Fruit fly (Drosophila melanogaster) whole organism, embryonic: ENCODE data around the gene Spase25.

Source experiments
- Abd-B ChIP-seq: fragments of 200-800 bp; sonication (Bioruptor generic); optimal IDR thresholded peaks from 2 replicates; lab custom pipeline; 2018; ENCODE audit warnings: missing biosample characterization, mild to moderate bottlenecking, missing genetic modification characterization, moderate library complexity
- Awh ChIP-seq: fragments of 200-800 bp; sonication (Bioruptor generic); IDR thresholded peaks from 2 replicates; pipeline ENCODE4, ENCODE4 v1.3.6; 2022; ENCODE audit warnings: missing biosample characterization, missing genetic modification characterization
- CG11560 ChIP-seq: fragments of 200-800 bp; sonication (Bioruptor generic); IDR thresholded peaks from 3 replicates; pipeline ENCODE4 v1.3.6; 2022; ENCODE audit warnings: missing biosample characterization, missing genetic modification characterization
- CG12942 ChIP-seq: fragments of 200-800 bp; sonication (Bioruptor generic); optimal IDR thresholded peaks from 3 replicates; lab custom pipeline; 2016; ENCODE audit warnings: missing biosample characterization, missing genetic modification characterization
- CG14014 ChIP-seq: fragments of 200-800 bp; sonication (Bioruptor generic); IDR thresholded peaks from 2 replicates; pipeline ENCODE4 v1.3.6; 2022; ENCODE audit warnings: missing biosample characterization, missing genetic modification characterization
- CG15696 ChIP-seq: fragments of 200-800 bp; sonication (Bioruptor generic); optimal IDR thresholded peaks from 2 replicates; lab custom pipeline; 2019; ENCODE audit warnings: missing biosample characterization, mild to moderate bottlenecking, missing genetic modification characterization, moderate library complexity
- CG17186 ChIP-seq: fragments of 200-800 bp; sonication (Bioruptor generic); optimal IDR thresholded peaks from 3 replicates; lab custom pipeline; 2017; ENCODE audit warnings: missing biosample characterization, missing genetic modification reagents, missing genetic modification characterization
- CG18011 ChIP-seq: fragments of 200-800 bp; sonication (Bioruptor generic); optimal IDR thresholded peaks from 2 replicates; lab custom pipeline; 2017; ENCODE audit warnings: missing biosample characterization, missing genetic modification characterization, mild to moderate bottlenecking, moderate library complexity, missing genotype
- CG2120 ChIP-seq: fragments of 200-800 bp; sonication (Bioruptor generic); optimal IDR thresholded peaks from 3 replicates; lab custom pipeline; 2016; ENCODE audit warnings: missing biosample characterization, missing genetic modification characterization
- CG4360 ChIP-seq: fragments of 200-800 bp; sonication (Bioruptor generic); IDR thresholded peaks from 2 replicates; pipeline ENCODE4 v1.3.6; 2022; ENCODE audit warnings: missing biosample characterization, missing genetic modification characterization
- CG4617 ChIP-seq: fragments of 200-800 bp; sonication (Bioruptor generic); optimal IDR thresholded peaks from 3 replicates; lab custom pipeline; 2016; ENCODE audit warnings: missing biosample characterization, missing genetic modification characterization, borderline replicate concordance
- CG6813 ChIP-seq: fragments of 200-800 bp; sonication (Bioruptor generic); optimal IDR thresholded peaks from 2 replicates; lab custom pipeline; 2017; ENCODE audit warnings: missing biosample characterization, missing genetic modification characterization, mild to moderate bottlenecking, moderate library complexity, missing genetic modification reagents
- CG8089 ChIP-seq: fragments of 200-800 bp; sonication (Bioruptor generic); optimal IDR thresholded peaks from 3 replicates; lab custom pipeline; 2016; ENCODE audit warnings: missing biosample characterization, missing genetic modification characterization
- CG8281 ChIP-seq: fragments of 200-800 bp; sonication (Bioruptor generic); optimal IDR thresholded peaks from 2 replicates; lab custom pipeline; 2018; ENCODE audit warnings: missing biosample characterization, mild to moderate bottlenecking, missing genetic modification characterization, moderate library complexity
- CG9817 ChIP-seq: fragments of 200-800 bp; sonication (Bioruptor generic); optimal IDR thresholded peaks from 2 replicates; lab custom pipeline; 2018; ENCODE audit warnings: missing biosample characterization, mild to moderate bottlenecking, missing genetic modification characterization, moderate library complexity
- Dip2 ChIP-seq: fragments of 200-800 bp; sonication (Bioruptor generic); IDR thresholded peaks from 2 replicates; pipeline ENCODE4 v1.3.6; 2022; ENCODE audit warnings: missing biosample characterization, missing genetic modification characterization
- ERR ChIP-seq: fragments of 200-800 bp; sonication (Bioruptor generic); optimal IDR thresholded peaks from 2 replicates; lab custom pipeline; 2016; ENCODE audit warnings: missing biosample characterization, missing genetic modification characterization
- Gsc ChIP-seq: fragments of 200-800 bp; sonication (Bioruptor generic); IDR thresholded peaks from 2 replicates; pipeline ENCODE4 v1.3.6; 2022; ENCODE audit warnings: missing biosample characterization, missing genetic modification characterization
- HLH4C ChIP-seq: fragments of 200-800 bp; sonication (Bioruptor generic); IDR thresholded peaks from 3 replicates; pipeline ENCODE4 v1.3.6; 2022; ENCODE audit warnings: missing biosample characterization, missing genetic modification characterization; ENCODE audit not compliant: partially characterized antibody
- HLHmδ ChIP-seq: fragments of 200-800 bp; sonication (Bioruptor generic); optimal IDR thresholded peaks from 2 replicates; lab custom pipeline; 2018; ENCODE audit warnings: missing biosample characterization, mild to moderate bottlenecking, missing genetic modification characterization, moderate library complexity
- Lhr ChIP-seq: fragments of 200-800 bp; sonication (Bioruptor generic); optimal IDR thresholded peaks from 3 replicates; lab custom pipeline; 2017; ENCODE audit warnings: mild to moderate bottlenecking, missing biosample characterization, missing genetic modification reagents, missing genetic modification characterization
- Mad ChIP-seq: fragments of 200-800 bp; sonication (Bioruptor generic); optimal IDR thresholded peaks from 2 replicates; lab custom pipeline; 2016; ENCODE audit warnings: missing biosample characterization, missing genetic modification characterization
- Myb ChIP-seq: fragments of 200-800 bp; sonication (Bioruptor generic); optimal IDR thresholded peaks from 2 replicates; lab custom pipeline; 2016; ENCODE audit warnings: missing biosample characterization, missing genetic modification characterization
- NFAT ChIP-seq: fragments of 200-800 bp; sonication (Bioruptor generic); IDR thresholded peaks from 2 replicates; pipeline ENCODE4 v1.3.6; 2022; ENCODE audit warnings: missing biosample characterization, missing genetic modification characterization
- Nf-YC ChIP-seq: fragments of 200-800 bp; optimal IDR thresholded peaks from 3 replicates; lab custom pipeline; 2019; ENCODE audit warnings: missing biosample characterization, mild to moderate bottlenecking, missing genetic modification characterization, moderate library complexity
- NfI ChIP-seq: fragments of 200-800 bp; sonication (Bioruptor generic); optimal IDR thresholded peaks from 3 replicates; lab custom pipeline; 2018; ENCODE audit warnings: missing biosample characterization, mild to moderate bottlenecking, missing genetic modification characterization, moderate library complexity
- PHDP ChIP-seq: fragments of 200-800 bp; sonication (Bioruptor generic); optimal IDR thresholded peaks from 3 replicates; lab custom pipeline; 2018; ENCODE audit warnings: missing biosample characterization, mild to moderate bottlenecking, missing genetic modification characterization, moderate library complexity
- Pdp1 ChIP-seq, 2 experiments: fragments of 200-800 bp; sonication (Bioruptor generic); optimal IDR thresholded peaks; 3 replicates each; lab custom pipeline; 2016; ENCODE audit warnings: missing biosample characterization in 2 of 2, missing genetic modification characterization in 2 of 2, mild to moderate bottlenecking in 1 of 2, moderate library complexity in 1 of 2
- Trl ChIP-seq, 3 experiments: fragments of >200 bp in 2 of 3; fragments of 200-800 bp in 1 of 3; sonication (Bioruptor generic) in 1 of 3; optimal IDR thresholded peaks; 2 replicates in 1 of 3; 3 replicates in 2 of 3; lab custom pipeline; 2016 to 2017; ENCODE audit warnings: missing biosample characterization in 1 of 3, missing genetic modification characterization in 1 of 3
- Usf ChIP-seq: fragments of 200-800 bp; sonication (Bioruptor generic); optimal IDR thresholded peaks from 2 replicates; lab custom pipeline; 2017; ENCODE audit warnings: missing genotype, missing biosample characterization, missing genetic modification characterization
- bigmax ChIP-seq: fragments of 200-800 bp; sonication (Bioruptor generic); optimal IDR thresholded peaks from 2 replicates; lab custom pipeline; 2018; ENCODE audit warnings: missing biosample characterization, mild to moderate bottlenecking, missing genetic modification characterization
- chn ChIP-seq: fragments of 200-800 bp; sonication (Bioruptor generic); optimal IDR thresholded peaks from 2 replicates; lab custom pipeline; 2016; ENCODE audit warnings: missing biosample characterization, missing genetic modification characterization
- dan ChIP-seq: fragments of 200-800 bp; sonication (Bioruptor generic); IDR thresholded peaks from 2 replicates; pipeline ENCODE4 v1.3.6; 2022; ENCODE audit warnings: missing biosample characterization, missing genetic modification characterization
- dimm ChIP-seq: fragments of 200-800 bp; sonication (Bioruptor generic); IDR thresholded peaks from 2 replicates; pipeline ENCODE4 v1.3.6; 2022; ENCODE audit warnings: missing biosample characterization, missing genetic modification characterization
- dmrt11E ChIP-seq: fragments of 200-800 bp; sonication (Bioruptor generic); optimal IDR thresholded peaks from 3 replicates; lab custom pipeline; 2018; ENCODE audit warnings: missing biosample characterization, mild to moderate bottlenecking, missing genetic modification characterization, moderate library complexity
- ewg ChIP-seq: fragments of 200-800 bp; sonication (Bioruptor generic); optimal IDR thresholded peaks from 3 replicates; lab custom pipeline; 2017; ENCODE audit warnings: mild to moderate bottlenecking, missing biosample characterization, missing genetic modification reagents, missing genetic modification characterization
- gsb-n ChIP-seq: fragments of 200-800 bp; sonication (Bioruptor generic); optimal IDR thresholded peaks from 3 replicates; lab custom pipeline; 2018; ENCODE audit warnings: missing biosample characterization, mild to moderate bottlenecking, missing genetic modification characterization
- kay ChIP-seq: fragments of 200-800 bp; sonication (Bioruptor generic); optimal IDR thresholded peaks from 2 replicates; lab custom pipeline; 2016; ENCODE audit warnings: missing biosample characterization, missing genetic modification characterization
- lbe ChIP-seq: fragments of 200-800 bp; sonication (Bioruptor generic); optimal IDR thresholded peaks from 2 replicates; lab custom pipeline; 2016; ENCODE audit warnings: missing biosample characterization, mild to moderate bottlenecking, missing genetic modification characterization
- lov ChIP-seq, 2 experiments: fragments of 200-800 bp in 1 of 2; fragments of >200 bp in 1 of 2; sonication (Bioruptor generic) in 1 of 2; IDR thresholded peaks in 1 of 2; optimal IDR thresholded peaks in 1 of 2; 2 replicates in 1 of 2; 3 replicates in 1 of 2; pipeline versions ENCODE4 v1.3.6 to Lab custom; 2017 to 2022; ENCODE audit warnings: missing biosample characterization in 1 of 2, missing genetic modification characterization in 1 of 2
- maf-S ChIP-seq: fragments of 200-800 bp; sonication (Bioruptor generic); optimal IDR thresholded peaks from 2 replicates; lab custom pipeline; 2016; ENCODE audit warnings: missing biosample characterization, missing genetic modification characterization
- pros ChIP-seq: fragments of 200-800 bp; sonication (Bioruptor generic); optimal IDR thresholded peaks from 3 replicates; lab custom pipeline; 2019; ENCODE audit warnings: missing biosample characterization, mild to moderate bottlenecking, missing genetic modification characterization, moderate library complexity
- salm ChIP-seq: fragments of 200-800 bp; sonication (Bioruptor generic); optimal IDR thresholded peaks from 2 replicates; lab custom pipeline; 2018; ENCODE audit warnings: missing biosample characterization, mild to moderate bottlenecking, missing genetic modification characterization
- scrt ChIP-seq: fragments of 200-800 bp; sonication (Bioruptor generic); optimal IDR thresholded peaks from 2 replicates; lab custom pipeline; 2018; ENCODE audit warnings: missing biosample characterization, mild to moderate bottlenecking, missing genetic modification characterization, moderate library complexity
- sug ChIP-seq: fragments of 200-800 bp; optimal IDR thresholded peaks from 2 replicates; lab custom pipeline; 2019; ENCODE audit warnings: missing biosample characterization, mild to moderate bottlenecking, missing genetic modification characterization, moderate library complexity
- tup ChIP-seq: fragments of 200-800 bp; sonication (Bioruptor generic); optimal IDR thresholded peaks from 2 replicates; lab custom pipeline; 2016; ENCODE audit warnings: missing biosample characterization, mild to moderate bottlenecking, missing genetic modification characterization, moderate library complexity
- z ChIP-seq: fragments of 200-800 bp; sonication (Bioruptor generic); IDR thresholded peaks from 3 replicates; pipeline ENCODE4 v1.3.6; 2022; ENCODE audit warnings: missing biosample characterization, missing genetic modification characterization

Gene Spase25

dm6 chrX:11454189-11454882, 30.7 kb upstream of the Spase25 start, which contains the start of the genes Evi5 and HP5 (continued):
- TF ChIP-seq lov (optimal IDR thresholded peaks at IDR 0.05; lab: Kevin White, UChicago) (no peak), lov (GFP tag; IDR thresholded peaks at IDR 0.05; lab: Robert Waterston, UW) (no peak), CG8281 (tag; lab: Kevin White, UChicago) (peak; percentile 9), Abd-B (GFP tag; lab: Kevin White, UChicago) (peak; percentile 91), CG2120 (GFP tag; lab: Kevin White, UChicago) (peak; percentile 66), Lhr (GFP tag; lab: Kevin White, UChicago) (peak; percentile 40), CG9817 (tag; lab: Kevin White, UChicago) (peak; percentile 48), ewg (GFP tag; lab: Kevin White, UChicago) (no peak), CG12942 (GFP tag; lab: Kevin White, UChicago) (peak; percentile 20), bigmax (GFP tag; lab: Kevin White, UChicago) (no peak), dmrt11E (no peak), CG4617 (GFP tag; lab: Kevin White, UChicago) (no peak), pros (GFP tag; lab: Kevin White, UChicago) (no peak), z (GFP tag; lab: Robert Waterston, UW) (no peak), Nf-YC (tag; lab: Kevin White, UChicago) (peak; percentile 32), lbe (GFP tag; lab: Kevin White, UChicago) (peak; percentile 35), maf-S (GFP tag; lab: Kevin White, UChicago) (peak; percentile 32), gsb-n (tag; lab: Kevin White, UChicago) (no peak), CG11560 (tag; lab: Robert Waterston, UW) (peak; percentile 63; the same call in 2 of the 3 replicates), Pdp1 (GFP tag; optimal IDR thresholded peaks at IDR 0.05; lab: Kevin White, UChicago) (peak; percentile 60 to 82), NFAT (GFP tag; lab: Robert Waterston, UW) (peak; percentile 37; the same call in 1 of the 2 replicates), Mad (GFP tag; lab: Kevin White, UChicago) (no peak), Myb (GFP tag; lab: Kevin White, UChicago) (peak; percentile 55), dan (GFP tag; lab: Robert Waterston, UW) (no peak), CG14014 (peak; percentile 63; the same call in 1 of the 2 replicates), HLHmδ (GFP tag; lab: Kevin White, UChicago) (no peak), CG8089 (GFP tag; lab: Kevin White, UChicago) (peak; percentile 9), NfI (GFP tag; lab: Kevin White, UChicago) (peak; percentile 12), CG18011 (GFP tag; lab: Kevin White, UChicago) (no peak), CG6813 (GFP tag; lab: Kevin White, UChicago) (no peak), HLH4C (0 out of 3 replicates have a peak, but pooled peaks have one; percentile 22), Gsc (peak; percentile 24; the same call in 1 of the 2 replicates), Dip2 (GFP tag; lab: Robert Waterston, UW) (no peak), chn (GFP tag; lab: Kevin White, UChicago) (peak; percentile 29), Awh (GFP tag; lab: Robert Waterston, UW) (0 out of 2 replicates have a peak, but pooled peaks have one; percentile 20), CG17186 (GFP tag; lab: Kevin White, UChicago) (peak; percentile 43), CG15696 (peak; percentile 42), dimm (no peak), Usf (no peak), CG4360 (GFP tag; lab: Robert Waterston, UW) (no peak), salm (no peak), kay (GFP tag; lab: Kevin White, UChicago) (peak; percentile 11), tup (GFP tag; lab: Kevin White, UChicago) (no peak), scrt (GFP tag; lab: Kevin White, UChicago) (no peak), ERR (GFP tag; lab: Kevin White, UChicago) (no peak), Trl (optimal IDR thresholded peaks at IDR 0.05; lab: Kevin White, UChicago) (no peak), Trl (GFP tag; optimal IDR thresholded peaks at IDR 0.05; lab: Kevin White, UChicago) (peak; percentile 67), sug (tag; lab: Kevin White, UChicago) (peak; percentile 58), PHDP (tag; lab: Kevin White, UChicago) (no peak)
